Worm (Caenorhabditis elegans): ENCODE results near the gene grd-10.

The grd-10 gene

ce11 chrIV:3444101-3444500 is 3.2 kb downstream of the grd-10 start, which contains the start of gene F09D12.2:
Gene F09D12.2 (minus strand): TSS chrIV:3444201.
- TF ChIP-seq lsy-2 (tag; optimal IDR thresholded peaks at IDR 0.05) = no peak
- TF ChIP-seq zag-1 (tag; optimal IDR thresholded peaks at IDR 0.05) = no peak
- TF ChIP-seq R02D3.7 (tag; optimal IDR thresholded peaks at IDR 0.05) = no peak
- TF ChIP-seq fos-1 (tag; optimal IDR thresholded peaks at IDR 0.05) = no peak
- no peak for TF ChIP-seq unc-39 (tag; optimal IDR thresholded peaks at IDR 0.05)
- no peak for TF ChIP-seq nhr-12 (tag; optimal IDR thresholded peaks at IDR 0.05)

ce11 chrIV:3444614-3445013 is 3.8 kb downstream of the grd-10 start, which contains the start of gene F58E2.5:
Gene F58E2.5 (plus strand): TSS chrIV:3444914.
- no peak for TF ChIP-seq aly-2 (tag; optimal IDR thresholded peaks at IDR 0.05)
- no peak for TF ChIP-seq R02D3.7 (tag; optimal IDR thresholded peaks at IDR 0.05)
- TF ChIP-seq nhr-129 (tag; optimal IDR thresholded peaks at IDR 0.05) = no peak
- no peak for TF ChIP-seq nhr-21 (tag; optimal IDR thresholded peaks at IDR 0.05)
- TF ChIP-seq ztf-1 (GFP tag; conservative IDR thresholded peaks at IDR 0.05) = no peak
- no peak for TF ChIP-seq nhr-23 (tag; optimal IDR thresholded peaks at IDR 0.05)

ce11 chrIV:3447350-3447749 is 6.5 kb downstream of the grd-10 start:
- TF ChIP-seq sma-3 (GFP tag; optimal IDR thresholded peaks at IDR 0.05) (no peak), gmeb-1 (tag; optimal IDR thresholded peaks at IDR 0.05) (no peak), nhr-77 (tag; optimal IDR thresholded peaks at IDR 0.05) (no peak), ztf-4 (tag; optimal IDR thresholded peaks at IDR 0.05) (no peak), Y55F3AM.14 (GFP tag; optimal IDR thresholded peaks at IDR 0.05) (no peak), nhr-12 (tag; optimal IDR thresholded peaks at IDR 0.05) (no peak), mab-5 (tag; optimal IDR thresholded peaks at IDR 0.05) (no peak), lin-11 (tag; optimal IDR thresholded peaks at IDR 0.05) (no peak), sem-4 (tag; optimal IDR thresholded peaks at IDR 0.05) (no peak), F13H6.1 (tag; optimal IDR thresholded peaks at IDR 0.05) (no peak), lin-39 (tag; optimal IDR thresholded peaks at IDR 0.05) (no peak), ceh-16 (tag; optimal IDR thresholded peaks at IDR 0.05) (no peak), nhr-21 (tag; optimal IDR thresholded peaks at IDR 0.05) (no peak), crh-2 (tag; optimal IDR thresholded peaks at IDR 0.05) (no peak), ama-1 (optimal IDR thresholded peaks at IDR 0.05) (no peak)

DNA sequence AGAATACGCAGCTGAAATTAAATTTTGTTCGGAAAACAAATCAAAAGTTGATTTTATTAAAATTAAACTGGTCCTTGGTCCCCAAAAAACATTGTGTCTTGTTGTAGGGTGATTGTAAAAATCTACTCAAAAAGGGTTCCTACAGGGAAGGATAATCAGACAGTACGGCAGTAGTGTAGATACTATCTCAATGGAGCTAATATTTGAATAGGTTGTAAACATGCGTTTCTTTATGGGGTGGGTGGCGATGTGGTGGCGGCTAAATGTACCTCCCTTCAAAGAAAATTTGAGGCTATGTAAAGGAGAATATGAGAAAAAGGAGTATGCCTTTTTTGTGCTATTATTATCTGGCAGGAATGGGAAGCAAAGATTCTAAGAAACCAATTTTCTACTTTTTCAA is 11.7 kb downstream of the grd-10 start:
- TF ChIP-seq mdl-1 (tag; optimal IDR thresholded peaks at IDR 0.05) (no peak), nhr-10 (tag; optimal IDR thresholded peaks at IDR 0.05) (no peak), snpc-4 (tag; optimal IDR thresholded peaks at IDR 0.05) (no peak), elt-3 (tag; optimal IDR thresholded peaks at IDR 0.05) (no peak), ztf-1 (GFP tag; conservative IDR thresholded peaks at IDR 0.05) (no peak), aly-2 (tag; optimal IDR thresholded peaks at IDR 0.05) (no peak), F13H6.1 (tag; optimal IDR thresholded peaks at IDR 0.05) (no peak), R02D3.7 (tag; optimal IDR thresholded peaks at IDR 0.05) (no peak), sem-4 (tag; optimal IDR thresholded peaks at IDR 0.05) (no peak), ceh-16 (tag; optimal IDR thresholded peaks at IDR 0.05) (no peak), mab-5 (tag; optimal IDR thresholded peaks at IDR 0.05) (no peak)

- TF ChIP-seq C34F6.9 (tag; optimal IDR thresholded peaks at IDR 0.05) (no peak), mbf-1 (tag; optimal IDR thresholded peaks at IDR 0.05) (no peak), fos-1 (tag; optimal IDR thresholded peaks at IDR 0.05) (no peak), sma-3 (GFP tag; optimal IDR thresholded peaks at IDR 0.05) (no peak), ceh-82 (tag; optimal IDR thresholded peaks at IDR 0.05) (no peak)
Observed at ce11 chrIV:3453346-3453745, 12.5 kb downstream of the grd-10 start, which contains the start of gene srz-23. Gene srz-23 (plus strand): TSS chrIV:3453608.

DNA sequence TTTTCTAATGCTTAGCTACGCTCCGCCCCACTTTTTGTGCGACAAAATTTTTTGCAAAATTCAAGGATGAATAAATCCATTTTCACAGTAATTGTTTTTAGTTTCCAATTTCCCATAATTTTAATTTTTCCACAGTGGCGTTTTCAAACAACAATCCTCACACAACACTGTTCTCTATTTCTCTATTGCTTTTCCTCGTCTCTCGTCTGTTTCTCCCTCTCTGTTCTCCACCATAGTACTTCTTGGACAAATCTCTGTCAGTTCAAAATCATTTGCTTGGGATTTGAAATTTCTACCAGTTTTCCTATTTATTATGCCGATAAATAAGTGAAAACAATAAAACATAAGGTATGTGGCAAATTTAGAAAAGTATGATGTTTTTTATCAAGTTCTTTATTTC is 22.4 kb downstream of the grd-10 start, which contains the start of gene F58E2.4:
Gene F58E2.4 (plus strand): TSS at position 134 of the 400 bp plus-strand sequence.
- TF ChIP-seq C34F6.9 (tag; optimal IDR thresholded peaks at IDR 0.05) (no peak), zag-1 (tag; optimal IDR thresholded peaks at IDR 0.05) (no peak), unc-39 (tag; optimal IDR thresholded peaks at IDR 0.05) (no peak), snpc-4 (tag; optimal IDR thresholded peaks at IDR 0.05) (no peak), ztf-11 (tag; optimal IDR thresholded peaks at IDR 0.05) (no peak), mbf-1 (tag; optimal IDR thresholded peaks at IDR 0.05) (no peak), nhr-11 (tag; optimal IDR thresholded peaks at IDR 0.05) (no peak), mab-5 (tag; optimal IDR thresholded peaks at IDR 0.05) (no peak), blmp-1 (tag; optimal IDR thresholded peaks at IDR 0.05; ENCODE audit: insufficient read depth) (no peak)
